Worm (Caenorhabditis elegans) whole organism, L4 larva: ENCODE measurements around the gene fipr-8.

ENCODE experiments used
- D1046.2 ChIP-seq: fragments of 200-800 bp; sonication (Bioruptor generic); IDR thresholded peaks from 2 replicates; pipeline ENCODE4 v1.3.6; 2022; ENCODE audit warnings: missing genetic modification characterization, missing compliant biosample characterization
- F37D6.2 ChIP-seq: sonication (generic microtip); optimal IDR thresholded peaks from 2 replicates; lab custom pipeline; 2016; ENCODE audit warnings: mild to moderate bottlenecking, missing genetic modification characterization, missing compliant biosample characterization
- Y5F2A.4 ChIP-seq: fragments of 200-800 bp; sonication (Bioruptor generic); optimal IDR thresholded peaks from 2 replicates; lab custom pipeline; 2018; ENCODE audit warnings: mild to moderate bottlenecking, missing genetic modification characterization, missing compliant biosample characterization
- ZK337.2 ChIP-seq: fragments of 200-800 bp; sonication (Bioruptor generic); IDR thresholded peaks from 2 replicates; pipeline ENCODE4 v1.3.6; 2022; ENCODE audit warnings: missing genetic modification reagents, missing genetic modification characterization, missing compliant biosample characterization
- aha-1 ChIP-seq: fragments of 150-350 bp; peaks from one replicate; lab custom pipeline; 2014; ENCODE audit warnings: missing biosample characterization, missing genetic modification characterization
- arid-1 ChIP-seq: fragments of 200-800 bp; sonication (Bioruptor generic); conservative IDR thresholded peaks from 2 replicates; pipeline ENCODE4 v1.3.6; 2022; ENCODE audit warnings: missing genetic modification reagents, missing genetic modification characterization, missing compliant biosample characterization
- ces-1 ChIP-seq: fragments of 150-350 bp; sonication (generic microtip); optimal IDR thresholded peaks from 4 replicates; lab custom pipeline; 2014; ENCODE audit warnings: missing biosample characterization, missing genetic modification reagents, missing genetic modification characterization
- cey-2 ChIP-seq: sonication (generic microtip); optimal IDR thresholded peaks from 3 replicates; lab custom pipeline; 2017; ENCODE audit warnings: missing genetic modification characterization, mild to moderate bottlenecking, missing compliant biosample characterization, antibody characterized with exemption, borderline replicate concordance; ENCODE audit not compliant: insufficient read depth
- daf-16 ChIP-seq, 3 experiments: sonication (generic microtip); optimal IDR thresholded peaks; 2 replicates each; lab custom pipeline; 2016 to 2017; ENCODE audit warnings: missing genetic modification characterization in 3 of 3, missing genetic modification reagents in 3 of 3, mild to moderate bottlenecking in 2 of 3, missing compliant biosample characterization in 2 of 3, missing biosample characterization in 1 of 3, moderate library complexity in 1 of 3
- daf-19 ChIP-seq: fragments of 200-800 bp; sonication (Bioruptor generic); conservative IDR thresholded peaks from 2 replicates; pipeline ENCODE4 v1.3.6; 2022; ENCODE audit warnings: missing genetic modification characterization, missing compliant biosample characterization
- dmd-6 ChIP-seq: fragments of 200-800 bp; sonication (Bioruptor generic); IDR thresholded peaks from 2 replicates; pipeline ENCODE4 v1.3.6; 2022; ENCODE audit warnings: missing genetic modification reagents, missing genetic modification characterization, missing compliant biosample characterization
- dpl-1 ChIP-seq: fragments of 150-350 bp; optimal IDR thresholded peaks from 2 replicates; lab custom pipeline; 2014; ENCODE audit warnings: missing biosample characterization, missing genetic modification reagents, missing genetic modification characterization
- duxl-1 ChIP-seq: sonication (generic microtip); optimal IDR thresholded peaks from 2 replicates; lab custom pipeline; 2016; ENCODE audit warnings: mild to moderate bottlenecking, missing genetic modification characterization, moderate library complexity, missing compliant biosample characterization; ENCODE audit not compliant: poor library complexity
- dve-1 ChIP-seq: sonication (generic microtip); optimal IDR thresholded peaks from 2 replicates; lab custom pipeline; 2017; ENCODE audit warnings: antibody characterized with exemption, mild to moderate bottlenecking, missing genetic modification characterization, missing compliant biosample characterization; ENCODE audit not compliant: insufficient read depth
- egl-27 ChIP-seq: sonication (generic microtip); optimal IDR thresholded peaks from 3 replicates; lab custom pipeline; 2017; ENCODE audit warnings: missing biosample characterization, missing genetic modification reagents, missing genetic modification characterization
- hmg-1.1 ChIP-seq: fragments of 200-800 bp; sonication (Bioruptor generic); IDR thresholded peaks from 2 replicates; pipeline ENCODE4 v1.3.6; 2022; ENCODE audit warnings: missing genetic modification reagents, missing genetic modification characterization, missing compliant biosample characterization
- jun-1 ChIP-seq: fragments of 150-350 bp; optimal IDR thresholded peaks from 2 replicates; lab custom pipeline; 2014; ENCODE audit warnings: missing biosample characterization, missing genetic modification reagents, missing genetic modification characterization
- lin-1 ChIP-seq: fragments of 200-800 bp; sonication (Bioruptor generic); IDR thresholded peaks from 2 replicates; pipeline ENCODE4 v1.3.6; 2022; ENCODE audit warnings: missing genetic modification reagents, missing genetic modification characterization, missing compliant biosample characterization
- lin-13 ChIP-seq: fragments of 150-350 bp; optimal IDR thresholded peaks from 2 replicates; lab custom pipeline; 2014; ENCODE audit warnings: missing biosample characterization, missing genetic modification reagents, missing genetic modification characterization
- lin-38 ChIP-seq: fragments of 200-800 bp; sonication (Bioruptor generic); IDR thresholded peaks from 2 replicates; pipeline ENCODE4 v1.3.6; 2022; ENCODE audit warnings: missing genetic modification reagents, missing genetic modification characterization, missing compliant biosample characterization
- lir-3 ChIP-seq: sonication (generic microtip); optimal IDR thresholded peaks from 2 replicates; lab custom pipeline; 2016; ENCODE audit warnings: mild to moderate bottlenecking, missing genetic modification characterization, missing compliant biosample characterization
- lsy-2 ChIP-seq, 2 experiments: fragments of 150-350 bp in 1 of 2; sonication (generic microtip) in 1 of 2; optimal IDR thresholded peaks; 2 replicates each; lab custom pipeline; 2014 to 2017; ENCODE audit warnings: missing biosample characterization in 2 of 2, missing genetic modification characterization in 2 of 2
- mdl-1 ChIP-seq, 2 experiments: fragments of 150-350 bp in 1 of 2; sonication (generic microtip) in 1 of 2; optimal IDR thresholded peaks; 2 replicates each; lab custom pipeline; 2014 to 2017; ENCODE audit warnings: missing biosample characterization in 2 of 2, missing genetic modification characterization in 2 of 2
- nhr-11 ChIP-seq: fragments of 150-350 bp; optimal IDR thresholded peaks from 2 replicates; lab custom pipeline; 2014; ENCODE audit warnings: missing biosample characterization, missing genetic modification characterization
- nhr-111 ChIP-seq: fragments of 200-800 bp; sonication (Bioruptor generic); optimal IDR thresholded peaks from 2 replicates; lab custom pipeline; 2018; ENCODE audit warnings: mild to moderate bottlenecking, missing genetic modification characterization, missing compliant biosample characterization
- nhr-25 ChIP-seq: sonication (generic microtip); optimal IDR thresholded peaks from 2 replicates; lab custom pipeline; 2017; ENCODE audit warnings: missing genetic modification characterization, mild to moderate bottlenecking, missing compliant biosample characterization, antibody characterized with exemption, moderate library complexity, borderline replicate concordance; ENCODE audit not compliant: insufficient read depth
- nhr-28 ChIP-seq: fragments of 150-350 bp; optimal IDR thresholded peaks from 2 replicates; lab custom pipeline; 2014; ENCODE audit warnings: missing biosample characterization, missing genetic modification characterization
- nhr-48 ChIP-seq: sonication (generic microtip); optimal IDR thresholded peaks from 2 replicates; lab custom pipeline; 2016; ENCODE audit warnings: mild to moderate bottlenecking, missing genetic modification characterization, missing compliant biosample characterization
- nhr-6 ChIP-seq: fragments of 150-350 bp; optimal IDR thresholded peaks from 2 replicates; lab custom pipeline; 2014; ENCODE audit warnings: missing biosample characterization, missing genetic modification characterization
- nhr-76 ChIP-seq: fragments of 150-350 bp; optimal IDR thresholded peaks from 2 replicates; lab custom pipeline; 2014; ENCODE audit warnings: missing biosample characterization, missing genetic modification characterization
- nhr-77 ChIP-seq: fragments of 150-350 bp; optimal IDR thresholded peaks from 2 replicates; lab custom pipeline; 2014; ENCODE audit warnings: missing biosample characterization, missing genetic modification characterization
- pqm-1 ChIP-seq: sonication (generic microtip); optimal IDR thresholded peaks from 2 replicates; lab custom pipeline; 2017; ENCODE audit warnings: missing biosample characterization, missing genetic modification characterization
- saeg-2 ChIP-seq: fragments of 200-800 bp; sonication (Bioruptor generic); IDR thresholded peaks from 2 replicates; pipeline ENCODE4 v1.3.6; 2022; ENCODE audit warnings: missing genetic modification reagents, missing genetic modification characterization, missing compliant biosample characterization
- skn-1 ChIP-seq: fragments of 150-350 bp; optimal IDR thresholded peaks from 2 replicates; lab custom pipeline; 2014; ENCODE audit warnings: missing biosample characterization, missing genetic modification characterization
- snpc-1.2 ChIP-seq: fragments of 200-800 bp; sonication (Bioruptor generic); IDR thresholded peaks from 2 replicates; pipeline ENCODE4 v1.3.6; 2022; ENCODE audit warnings: missing genetic modification reagents, missing genetic modification characterization, missing compliant biosample characterization
- spr-1 ChIP-seq: sonication (generic microtip); optimal IDR thresholded peaks from 2 replicates; lab custom pipeline; 2016; ENCODE audit warnings: mild to moderate bottlenecking, missing genetic modification characterization, missing compliant biosample characterization
- unc-130 ChIP-seq: sonication (generic microtip); optimal IDR thresholded peaks from 2 replicates; lab custom pipeline; 2016; ENCODE audit warnings: missing genetic modification reagents, missing genetic modification characterization, missing compliant biosample characterization
- unc-62 ChIP-seq, 3 experiments: fragments of 150-350 bp in 1 of 3; sonication (generic microtip); optimal IDR thresholded peaks in 2 of 3; peaks in 1 of 3; 1 replicate in 1 of 3; 2 replicates in 2 of 3; lab custom pipeline; 2014 to 2017; ENCODE audit warnings: missing biosample characterization in 3 of 3, missing genetic modification characterization in 3 of 3, missing genetic modification reagents in 3 of 3, missing genotype in 1 of 3
- zag-1 ChIP-seq: fragments of 150-350 bp; optimal IDR thresholded peaks from 2 replicates; lab custom pipeline; 2014; ENCODE audit warnings: missing biosample characterization, missing genetic modification characterization
- zip-11 ChIP-seq: fragments of 200-800 bp; sonication (Bioruptor generic); IDR thresholded peaks from 2 replicates; pipeline ENCODE4 v1.3.6; 2022; ENCODE audit warnings: missing genetic modification characterization, missing compliant biosample characterization
- ztf-11 ChIP-seq: fragments of 150-350 bp; optimal IDR thresholded peaks from 2 replicates; lab custom pipeline; 2014; ENCODE audit warnings: missing biosample characterization, missing genetic modification characterization
- ztf-7 ChIP-seq: fragments of 150-350 bp; optimal IDR thresholded peaks from 2 replicates; lab custom pipeline; 2014; ENCODE audit warnings: missing biosample characterization, missing genetic modification characterization

Gene fipr-8

ce11 chrV:10244018-10244720 is 4.4 kb upstream of the fipr-8 start (continued):
- no peak for TF ChIP-seq nhr-11 (tag; lab: Kevin White, UChicago)
- peak; percentile 50 for TF ChIP-seq pqm-1 (tag; lab: Kevin White, UChicago)
- no peak for TF ChIP-seq nhr-77 (tag; lab: Kevin White, UChicago)
- no peak for TF ChIP-seq arid-1
- TF ChIP-seq nhr-76 (tag; lab: Kevin White, UChicago), result no peak
- TF ChIP-seq nhr-48 (tag; lab: Kevin White, UChicago), result no peak
- TF ChIP-seq F37D6.2 (tag; lab: Kevin White, UChicago), result no peak
- peak; percentile 67 for TF ChIP-seq nhr-28 (tag; lab: Kevin White, UChicago)
- TF ChIP-seq mdl-1 (tag; optimal IDR thresholded peaks at IDR 0.05; lab: Kevin White, UChicago), result peak in 1 of 2 experiments; percentile 5
- no peak for TF ChIP-seq Y5F2A.4 (GFP tag; lab: Kevin White, UChicago)
- TF ChIP-seq duxl-1, result no peak
- TF ChIP-seq snpc-1.2 (GFP tag; lab: Robert Waterston, UW), result no peak
- peak; percentile 57 for TF ChIP-seq dve-1 (tag; lab: Kevin White, UChicago)
- no peak for TF ChIP-seq skn-1 (tag; lab: Kevin White, UChicago)
- no peak for TF ChIP-seq daf-16 (GFP tag; optimal IDR thresholded peaks at IDR 0.05; lab: Kevin White, UChicago)
- TF ChIP-seq daf-16 (tag; optimal IDR thresholded peaks at IDR 0.05; lab: Kevin White, UChicago), result peak; percentile 73
- no peak for TF ChIP-seq lin-1 (GFP tag; lab: Robert Waterston, UW)
- no peak for TF ChIP-seq ces-1 (GFP tag; lab: Kevin White, UChicago)
- TF ChIP-seq dmd-6 (GFP tag; lab: Robert Waterston, UW), result peak; percentile 18; the same call in 1 of the 2 replicates
- TF ChIP-seq, all 104 proteins: peak for 9

ce11 chrV:10243105-10243504 is 3.3 kb upstream of the fipr-8 start, which contains the start of gene C12D8.9:
Gene C12D8.9 (minus strand): TSS chrV:10243205.
- TF ChIP-seq nhr-48 (tag; lab: Kevin White, UChicago), result no peak
- no peak for TF ChIP-seq hmg-1.1 (GFP tag; lab: Robert Waterston, UW)
- no peak for TF ChIP-seq cey-2 (tag; lab: Kevin White, UChicago)
- no peak for TF ChIP-seq ztf-7
- TF ChIP-seq nhr-111 (GFP tag; lab: Kevin White, UChicago), result no peak
- peak in 1 of 2 experiments; percentile 24 for TF ChIP-seq unc-62 (GFP tag; optimal IDR thresholded peaks at IDR 0.05 in 1 of 2; lab: Kevin White, UChicago)
- no peak for TF ChIP-seq unc-62 (tag; optimal IDR thresholded peaks at IDR 0.05; lab: Kevin White, UChicago)
- no peak for TF ChIP-seq ces-1 (GFP tag; lab: Kevin White, UChicago)

ce11 chrV:10241121-10241803 is 1.5 kb upstream of the fipr-8 start, which contains the start of the genes C12D8.21 and col-148:
Gene C12D8.21 (minus strand): TSS chrV:10241188.
Gene col-148 (plus strand): TSS chrV:10241753.
- TF ChIP-seq saeg-2, result no peak
- no peak for TF ChIP-seq jun-1 (tag; lab: Kevin White, UChicago)
- TF ChIP-seq aha-1, result peak; percentile 2

ce11 chrV:10238665-10239064 is 1.1 kb downstream of the fipr-8 start, which contains the start of gene fubl-1:
Gene fubl-1 (minus strand): TSS chrV:10238866.
- no peak for TF ChIP-seq egl-27 (tag; lab: Kevin White, UChicago)
- TF ChIP-seq lsy-2 (tag; optimal IDR thresholded peaks at IDR 0.05; lab: Kevin White, UChicago), result peak in 1 of 2 experiments; percentile 19
- TF ChIP-seq D1046.2 (GFP tag; lab: Robert Waterston, UW), result no peak
- no peak for TF ChIP-seq ZK337.2
- TF ChIP-seq Y5F2A.4 (GFP tag; lab: Kevin White, UChicago), result no peak
- TF ChIP-seq ztf-11 (tag; lab: Kevin White, UChicago), result no peak
- TF ChIP-seq dve-1 (tag; lab: Kevin White, UChicago), result no peak
- TF ChIP-seq zag-1 (tag; lab: Kevin White, UChicago), result no peak
- no peak for TF ChIP-seq nhr-6 (tag; lab: Kevin White, UChicago)
- TF ChIP-seq daf-19, result no peak
- TF ChIP-seq dpl-1 (GFP tag; lab: Kevin White, UChicago), result peak; percentile 14
- TF ChIP-seq zip-11 (GFP tag; lab: Robert Waterston, UW), result no peak
- peak; percentile 70 for TF ChIP-seq lin-38 (GFP tag; lab: Robert Waterston, UW)
- no peak for TF ChIP-seq nhr-25 (tag; lab: Kevin White, UChicago)
- TF ChIP-seq lin-13 (GFP tag; lab: Kevin White, UChicago), result no peak
- TF ChIP-seq unc-130, result no peak
- TF ChIP-seq nhr-111 (GFP tag; lab: Kevin White, UChicago), result no peak
- TF ChIP-seq lir-3 (tag; lab: Kevin White, UChicago), result no peak
- TF ChIP-seq spr-1 (tag; lab: Kevin White, UChicago), result no peak
